Worm (Caenorhabditis elegans): ENCODE data around the gene alfa-1.

DNA sequence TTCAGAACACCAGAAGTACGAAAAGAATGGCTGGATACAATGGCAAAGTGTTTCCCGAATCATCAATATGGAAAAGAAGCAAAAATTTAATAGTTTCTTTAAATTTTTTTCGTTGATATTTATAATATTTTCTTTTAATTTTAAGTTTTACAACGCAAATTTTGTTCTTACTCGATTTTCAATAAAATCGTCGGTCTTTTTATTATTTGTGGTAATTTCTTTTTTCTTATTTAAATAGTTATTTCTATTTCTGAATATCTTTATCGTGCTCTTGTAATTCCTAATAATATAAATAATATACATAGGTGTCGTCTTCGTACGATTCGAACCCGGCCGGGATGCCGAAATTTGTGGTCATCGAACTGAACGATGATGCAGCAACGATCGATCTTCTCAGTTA, 9.4 kb upstream of the alfa-1 start, which contains the start of gene lir-1:
- TF ChIP-seq mxl-2 (GFP tag; conservative IDR thresholded peaks at IDR 0.05) (no peak), fos-1 (tag; optimal IDR thresholded peaks at IDR 0.05) (no peak), pqm-1 (tag; optimal IDR thresholded peaks at IDR 0.05) (no peak), unc-130 (GFP tag; optimal IDR thresholded peaks at IDR 0.05) (no peak), nhr-28 (tag; optimal IDR thresholded peaks at IDR 0.05) (no peak), R02D3.7 (tag; optimal IDR thresholded peaks at IDR 0.05) (no peak), unc-39 (tag; optimal IDR thresholded peaks at IDR 0.05) (no peak)

All from whole organism, L4 larva.